Worm (Caenorhabditis elegans) whole organism, young adult: Measurements from ENCODE around the gene tsfm-1.

ENCODE experiments used
- B0019.2 ChIP-seq: fragments of 200-800 bp; sonication (Bioruptor generic); conservative IDR thresholded peaks from 2 replicates; pipeline ENCODE4 v1.3.6; 2022; ENCODE audit warnings: missing genetic modification reagents, missing genetic modification characterization, missing compliant biosample characterization
- B0035.1 ChIP-seq: sonication (generic microtip); optimal IDR thresholded peaks from 2 replicates; lab custom pipeline; 2016; ENCODE audit warnings: missing genetic modification characterization, mild to moderate bottlenecking, missing compliant biosample characterization, missing genotype, missing genetic modification reagents
- C06A6.2 ChIP-seq: fragments of 200-800 bp; sonication (Bioruptor generic); conservative IDR thresholded peaks from 2 replicates; pipeline ENCODE4 v1.3.6; 2022; ENCODE audit warnings: missing genetic modification characterization, missing compliant biosample characterization
- C17E4.6 ChIP-seq: fragments of 200-800 bp; sonication (Bioruptor generic); IDR thresholded peaks from 2 replicates; pipeline ENCODE4 v1.3.6; 2022; ENCODE audit warnings: missing genetic modification reagents, missing genetic modification characterization, missing compliant biosample characterization
- F22D6.2 ChIP-seq: sonication (generic microtip); optimal IDR thresholded peaks from 2 replicates; lab custom pipeline; 2016; ENCODE audit warnings: mild to moderate bottlenecking, missing genetic modification characterization, missing compliant biosample characterization
- T26A5.8 ChIP-seq: sonication (generic microtip); optimal IDR thresholded peaks from 2 replicates; lab custom pipeline; 2016; ENCODE audit warnings: missing genetic modification characterization, missing compliant biosample characterization
- Y95B8A.8 ChIP-seq: fragments of 200-800 bp; sonication (Bioruptor generic); IDR thresholded peaks from 2 replicates; pipeline ENCODE4 v1.3.6; 2022; ENCODE audit warnings: missing genetic modification reagents, missing genetic modification characterization, missing compliant biosample characterization
- ama-1 ChIP-seq, 3 experiments: fragments of 150-350 bp in 1 of 3; sonication (generic microtip) in 2 of 3; optimal IDR thresholded peaks; 2 replicates each; lab custom pipeline; 2014 to 2018; ENCODE audit warnings: missing biosample characterization in 2 of 3, missing genetic modification characterization in 2 of 3, missing genetic modification reagents in 2 of 3
- attf-3 ChIP-seq: fragments of 200-800 bp; sonication (Bioruptor generic); conservative IDR thresholded peaks from 2 replicates; pipeline ENCODE4 v1.3.6; 2022; ENCODE audit warnings: missing genetic modification reagents, missing genetic modification characterization, missing compliant biosample characterization
- attf-6 ChIP-seq: fragments of 200-800 bp; sonication (Bioruptor generic); IDR thresholded peaks from 2 replicates; pipeline ENCODE4 v1.3.6; 2022; ENCODE audit warnings: missing genetic modification reagents, missing genetic modification characterization, missing compliant biosample characterization
- bed-1 ChIP-seq: fragments of 200-800 bp; sonication (Bioruptor generic); IDR thresholded peaks from 2 replicates; pipeline ENCODE4 v1.3.6; 2022; ENCODE audit warnings: missing genetic modification reagents, missing genetic modification characterization, missing compliant biosample characterization
- bed-2 ChIP-seq: fragments of 200-800 bp; sonication (Bioruptor generic); IDR thresholded peaks from 2 replicates; pipeline ENCODE4 v1.3.6; 2022; ENCODE audit warnings: missing genetic modification reagents, missing genetic modification characterization, missing compliant biosample characterization
- cebp-1 ChIP-seq, 2 experiments: fragments of 200-800 bp in 1 of 2; sonication (Bioruptor generic) in 1 of 2; sonication (generic microtip) in 1 of 2; IDR thresholded peaks in 1 of 2; optimal IDR thresholded peaks in 1 of 2; 2 replicates each; pipeline versions ENCODE4 v1.3.6 to Lab custom; 2017 to 2022; ENCODE audit warnings: missing compliant biosample characterization in 2 of 2, missing genetic modification characterization in 2 of 2, mild to moderate bottlenecking in 1 of 2, missing genetic modification reagents in 1 of 2, moderate library complexity in 1 of 2
- cebp-2 ChIP-seq: fragments of 200-800 bp; sonication (Bioruptor generic); IDR thresholded peaks from 2 replicates; pipeline ENCODE4 v1.3.6; 2022; ENCODE audit warnings: missing genetic modification characterization, missing compliant biosample characterization
- ceh-100 ChIP-seq: fragments of 200-800 bp; sonication (Bioruptor generic); IDR thresholded peaks from 2 replicates; pipeline ENCODE4 v1.3.6; 2022; ENCODE audit warnings: missing genetic modification reagents, missing genetic modification characterization, missing compliant biosample characterization
- ceh-40 ChIP-seq: fragments of 200-800 bp; sonication (Bioruptor generic); IDR thresholded peaks from 2 replicates; pipeline ENCODE4 v1.3.6; 2022; ENCODE audit warnings: missing genetic modification characterization, missing compliant biosample characterization
- ceh-58 ChIP-seq: fragments of 200-800 bp; sonication (Bioruptor generic); IDR thresholded peaks from 2 replicates; pipeline ENCODE4 v1.3.6; 2022; ENCODE audit warnings: missing genetic modification characterization, missing compliant biosample characterization
- ceh-91 ChIP-seq: fragments of 200-800 bp; sonication (Bioruptor generic); IDR thresholded peaks from 2 replicates; pipeline ENCODE4 v1.3.6; 2022; ENCODE audit warnings: missing genetic modification reagents, missing genetic modification characterization, missing compliant biosample characterization
- chd-7 ChIP-seq: sonication (generic microtip); optimal IDR thresholded peaks from 2 replicates; lab custom pipeline; 2016; ENCODE audit warnings: mild to moderate bottlenecking, missing genetic modification characterization, moderate library complexity, missing compliant biosample characterization
- dpl-1 ChIP-seq: fragments of 150-350 bp; optimal IDR thresholded peaks from 2 replicates; lab custom pipeline; 2014; ENCODE audit warnings: missing biosample characterization, missing genetic modification reagents, missing genetic modification characterization
- ekl-4 ChIP-seq: fragments of 200-800 bp; sonication (Bioruptor generic); IDR thresholded peaks from 2 replicates; pipeline ENCODE4 v1.3.6; 2022; ENCODE audit warnings: missing genetic modification reagents, missing genetic modification characterization, missing compliant biosample characterization
- hsf-1 ChIP-seq: fragments of 200-800 bp; sonication (Bioruptor generic); IDR thresholded peaks from 2 replicates; pipeline ENCODE4 v1.3.6; 2022; ENCODE audit warnings: missing genetic modification reagents, missing genetic modification characterization, missing compliant biosample characterization
- lag-1 ChIP-seq: fragments of 200-800 bp; sonication (Bioruptor generic); IDR thresholded peaks from 2 replicates; pipeline ENCODE4 v1.3.6; 2022; ENCODE audit warnings: missing genetic modification reagents, missing genetic modification characterization, missing compliant biosample characterization
- let-607 ChIP-seq, 2 experiments: fragments of 200-800 bp in 1 of 2; sonication (Bioruptor generic) in 1 of 2; sonication (generic microtip) in 1 of 2; optimal IDR thresholded peaks; 2 replicates each; lab custom pipeline; 2016 to 2018; ENCODE audit warnings: mild to moderate bottlenecking in 2 of 2, missing compliant biosample characterization in 2 of 2, missing genetic modification characterization in 2 of 2, moderate library complexity in 2 of 2, missing genotype in 1 of 2
- lin-26 ChIP-seq: fragments of 200-800 bp; sonication (Bioruptor generic); IDR thresholded peaks from 2 replicates; pipeline ENCODE4 v1.3.6; 2022; ENCODE audit warnings: missing genetic modification reagents, missing genetic modification characterization, missing compliant biosample characterization
- lin-35 ChIP-seq, 3 experiments: fragments of 150-350 bp in 2 of 3; sonication (generic microtip) in 1 of 3; optimal IDR thresholded peaks; 2 replicates each; lab custom pipeline; 2014 to 2018; ENCODE audit warnings: missing biosample characterization in 3 of 3, missing genetic modification characterization in 3 of 3, missing genetic modification reagents in 3 of 3
- lin-40 ChIP-seq: sonication (generic microtip); optimal IDR thresholded peaks from 2 replicates; lab custom pipeline; 2016; ENCODE audit warnings: missing genetic modification characterization, mild to moderate bottlenecking, missing compliant biosample characterization, missing genotype, missing genetic modification reagents
- lin-54 ChIP-seq: fragments of 200-800 bp; sonication (Bioruptor generic); optimal IDR thresholded peaks from 2 replicates; lab custom pipeline; 2018; ENCODE audit warnings: mild to moderate bottlenecking, missing genetic modification characterization, missing compliant biosample characterization
- lir-1 ChIP-seq: fragments of 200-800 bp; sonication (Bioruptor generic); conservative IDR thresholded peaks from 2 replicates; pipeline ENCODE4 v1.3.6; 2022; ENCODE audit warnings: missing genetic modification reagents, missing genetic modification characterization, missing compliant biosample characterization
- madf-10 ChIP-seq: sonication (generic microtip); optimal IDR thresholded peaks from 2 replicates; lab custom pipeline; 2016; ENCODE audit warnings: mild to moderate bottlenecking, missing genetic modification characterization, missing compliant biosample characterization
- madf-3 ChIP-seq: fragments of 200-800 bp; sonication (Bioruptor generic); IDR thresholded peaks from 2 replicates; pipeline ENCODE4 v1.3.6; 2022; ENCODE audit warnings: missing genetic modification reagents, missing genetic modification characterization, missing compliant biosample characterization
- madf-6 ChIP-seq: fragments of 200-800 bp; sonication (Bioruptor generic); IDR thresholded peaks from 2 replicates; pipeline ENCODE4 v1.3.6; 2022; ENCODE audit warnings: missing genetic modification reagents, missing genetic modification characterization, missing compliant biosample characterization
- madf-8 ChIP-seq: fragments of 200-800 bp; sonication (Bioruptor generic); conservative IDR thresholded peaks from 2 replicates; pipeline ENCODE4 v1.3.6; 2022; ENCODE audit warnings: missing genetic modification reagents, missing genetic modification characterization, missing compliant biosample characterization
- mes-4 ChIP-seq: sonication (generic microtip); optimal IDR thresholded peaks from 2 replicates; lab custom pipeline; 2016; ENCODE audit warnings: missing genotype, missing genetic modification characterization, missing compliant biosample characterization
- nfya-1 ChIP-seq: sonication (generic microtip); optimal IDR thresholded peaks from 2 replicates; lab custom pipeline; 2017; ENCODE audit warnings: antibody characterized with exemption, missing compliant biosample characterization, missing genetic modification characterization, borderline replicate concordance; ENCODE audit not compliant: insufficient read depth
- nhr-179 ChIP-seq: sonication (generic microtip); optimal IDR thresholded peaks from 2 replicates; lab custom pipeline; 2016; ENCODE audit warnings: mild to moderate bottlenecking, missing genetic modification characterization, missing compliant biosample characterization
- nhr-80 ChIP-seq: sonication (generic microtip); optimal IDR thresholded peaks from 2 replicates; lab custom pipeline; 2016; ENCODE audit warnings: missing genetic modification characterization, missing compliant biosample characterization
- pbrm-1 ChIP-seq: fragments of 200-800 bp; sonication (Bioruptor generic); IDR thresholded peaks from 2 replicates; pipeline ENCODE4 v1.3.6; 2022; ENCODE audit warnings: missing genetic modification reagents, missing genetic modification characterization, missing compliant biosample characterization
- rcor-1 ChIP-seq: fragments of 200-800 bp; sonication (Bioruptor generic); IDR thresholded peaks from 2 replicates; pipeline ENCODE4 v1.3.6; 2022; ENCODE audit warnings: missing genetic modification reagents, missing genetic modification characterization, missing compliant biosample characterization
- repo-1 ChIP-seq: sonication (generic microtip); optimal IDR thresholded peaks from 2 replicates; lab custom pipeline; 2017; ENCODE audit warnings: mild to moderate bottlenecking, missing genetic modification characterization, missing compliant biosample characterization
- snpc-3.4 ChIP-seq: sonication (generic microtip); optimal IDR thresholded peaks from 2 replicates; lab custom pipeline; 2017; ENCODE audit warnings: missing genetic modification characterization, mild to moderate bottlenecking, missing compliant biosample characterization, antibody characterized with exemption, moderate library complexity, missing genotype, missing genetic modification reagents
- somi-1 ChIP-seq: fragments of 200-800 bp; sonication (Bioruptor generic); optimal IDR thresholded peaks from 2 replicates; lab custom pipeline; 2018; ENCODE audit warnings: mild to moderate bottlenecking, missing genetic modification characterization, missing compliant biosample characterization
- unc-62 ChIP-seq: fragments of 150-350 bp; optimal IDR thresholded peaks from 2 replicates; lab custom pipeline; 2014; ENCODE audit warnings: missing biosample characterization, missing genetic modification reagents, missing genetic modification characterization
- xnd-1 ChIP-seq: sonication (generic microtip); optimal IDR thresholded peaks from 2 replicates; lab custom pipeline; 2016; ENCODE audit warnings: missing genotype, missing genetic modification reagents, missing genetic modification characterization, missing compliant biosample characterization
- ztf-22 ChIP-seq: fragments of 200-800 bp; sonication (Bioruptor generic); optimal IDR thresholded peaks from 2 replicates; lab custom pipeline; 2018; ENCODE audit warnings: mild to moderate bottlenecking, missing genetic modification characterization, moderate library complexity, missing compliant biosample characterization
- ztf-6 ChIP-seq: fragments of 200-800 bp; sonication (Bioruptor generic); IDR thresholded peaks from 2 replicates; pipeline ENCODE4 v1.3.6; 2022; ENCODE audit warnings: missing genetic modification reagents, missing genetic modification characterization, missing compliant biosample characterization

tsfm-1 gene

ce11 chrV:12300780-12301460, 29.6 kb upstream of the tsfm-1 start:
- TF ChIP-seq madf-10 (tag; lab: Kevin White, UChicago) (no peak), ztf-22 (GFP tag; lab: Kevin White, UChicago) (no peak), hsf-1 (GFP tag; lab: Robert Waterston, UW) (no peak), dpl-1 (GFP tag; lab: Kevin White, UChicago) (no peak), nhr-80 (no peak), bed-2 (no peak), mes-4 (tag; lab: Kevin White, UChicago) (no peak), pbrm-1 (GFP tag; lab: Robert Waterston, UW) (0 out of 2 replicates have a peak, but pooled peaks have one; percentile 20), bed-1 (no peak), somi-1 (GFP tag; lab: Kevin White, UChicago) (peak; percentile 12), lir-1 (no peak), ama-1 (optimal IDR thresholded peaks at IDR 0.05; lab: Kevin White, UChicago) (no peak), ama-1 (GFP tag; optimal IDR thresholded peaks at IDR 0.05; lab: Kevin White, UChicago) (no peak), repo-1 (no peak), lin-35 (GFP tag; optimal IDR thresholded peaks at IDR 0.05; lab: Kevin White, UChicago) (no peak), lag-1 (GFP tag; lab: Robert Waterston, UW) (no peak), lin-26 (GFP tag; lab: Robert Waterston, UW) (no peak), nhr-179 (tag; lab: Kevin White, UChicago) (no peak), T26A5.8 (tag; lab: Kevin White, UChicago) (no peak)

ce11 chrV:12300166-12300565, 28.8 kb upstream of the tsfm-1 start:
- TF ChIP-seq ceh-91 (GFP tag; lab: Robert Waterston, UW) (no peak), lin-35 (GFP tag; optimal IDR thresholded peaks at IDR 0.05; lab: Kevin White, UChicago) (no peak), F22D6.2 (no peak), ceh-58 (no peak), attf-3 (GFP tag; lab: Robert Waterston, UW) (no peak), lin-26 (GFP tag; lab: Robert Waterston, UW) (no peak), rcor-1 (GFP tag; lab: Robert Waterston, UW) (no peak), lin-40 (tag; lab: Kevin White, UChicago) (peak; percentile 49), Y95B8A.8 (GFP tag; lab: Robert Waterston, UW) (no peak), let-607 (tag; optimal IDR thresholded peaks at IDR 0.05; lab: Kevin White, UChicago) (peak in 1 of 2 experiments; percentile 14), cebp-1 (GFP tag; IDR thresholded peaks at IDR 0.05; lab: Robert Waterston, UW) (no peak), cebp-1 (tag; optimal IDR thresholded peaks at IDR 0.05; lab: Kevin White, UChicago) (peak; percentile 56), C06A6.2 (GFP tag; lab: Robert Waterston, UW) (no peak), madf-3 (GFP tag; lab: Robert Waterston, UW) (no peak), C17E4.6 (GFP tag; lab: Robert Waterston, UW) (no peak), cebp-2 (no peak), snpc-3.4 (tag; lab: Kevin White, UChicago) (no peak), nfya-1 (tag; lab: Kevin White, UChicago) (no peak), madf-6 (GFP tag; lab: Robert Waterston, UW) (no peak), lin-54 (GFP tag; lab: Kevin White, UChicago) (peak; percentile 12), ceh-100 (GFP tag; lab: Robert Waterston, UW) (no peak), T26A5.8 (tag; lab: Kevin White, UChicago) (no peak), unc-62 (GFP tag; lab: Kevin White, UChicago) (peak; percentile 46), ztf-6 (no peak), ekl-4 (GFP tag; lab: Robert Waterston, UW) (no peak), lir-1 (no peak), madf-8 (GFP tag; lab: Robert Waterston, UW) (no peak), B0035.1 (tag; lab: Kevin White, UChicago) (no peak), xnd-1 (tag; lab: Kevin White, UChicago) (no peak), B0019.2 (no peak), ceh-40 (GFP tag; lab: Robert Waterston, UW) (no peak), attf-6 (no peak), chd-7 (tag; lab: Kevin White, UChicago) (no peak)
